Worm (Caenorhabditis elegans): ENCODE results near the gene lir-1.

DNA sequence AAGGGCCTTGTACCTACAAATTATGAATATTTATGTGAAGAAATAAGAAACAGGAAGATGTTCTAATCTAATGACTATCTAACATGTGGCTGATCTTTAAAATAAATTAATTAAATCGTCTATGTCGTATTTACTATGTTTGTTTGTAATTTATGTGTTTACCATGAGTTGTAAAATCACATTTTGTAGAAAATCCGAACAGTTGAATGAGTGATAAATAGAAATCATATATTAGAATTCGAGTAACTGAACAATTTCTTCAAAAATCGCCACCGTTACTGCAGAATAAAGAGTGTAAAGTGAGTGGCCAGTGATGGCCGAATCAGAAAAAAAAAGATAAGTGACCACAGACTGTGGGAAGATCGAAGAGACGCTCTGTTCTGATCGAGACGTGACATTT lies 41.8 kb upstream of the lir-1 start:
- TF ChIP-seq nhr-237 (tag; optimal IDR thresholded peaks at IDR 0.05) (no peak), elt-3 (tag; optimal IDR thresholded peaks at IDR 0.05) (no peak), nhr-76 (tag; optimal IDR thresholded peaks at IDR 0.05) (no peak), cnd-1 (tag; optimal IDR thresholded peaks at IDR 0.05) (no peak), sptf-1 (tag; optimal IDR thresholded peaks at IDR 0.05) (no peak), snpc-4 (tag; optimal IDR thresholded peaks at IDR 0.05) (no peak), unc-62 (GFP tag; optimal IDR thresholded peaks at IDR 0.05) (no peak), drap-1 (GFP tag; optimal IDR thresholded peaks at IDR 0.05) (no peak), unc-120 (tag; optimal IDR thresholded peaks at IDR 0.05; ENCODE audit: poor library complexity, severe bottlenecking) (no peak), ztf-11 (tag; optimal IDR thresholded peaks at IDR 0.05) (no peak), nhr-28 (tag; optimal IDR thresholded peaks at IDR 0.05) (no peak)

All from whole organism, mixed stage, embryonic.